Worm (Caenorhabditis elegans) whole organism, young adult: ENCODE results near the gene srh-296.

Source experiments
- B0336.3 ChIP-seq: fragments of 200-800 bp; sonication (Bioruptor generic); IDR thresholded peaks from 2 replicates; pipeline ENCODE4 v1.3.6; 2022; ENCODE audit warnings: missing genetic modification characterization, missing compliant biosample characterization
- F10E7.11 ChIP-seq: sonication (generic microtip); optimal IDR thresholded peaks from 2 replicates; lab custom pipeline; 2017; ENCODE audit warnings: mild to moderate bottlenecking, missing genetic modification characterization, moderate library complexity, missing compliant biosample characterization
- F39B2.1 ChIP-seq: fragments of 200-800 bp; sonication (Bioruptor generic); IDR thresholded peaks from 2 replicates; pipeline ENCODE4 v1.3.6; 2022; ENCODE audit warnings: missing genetic modification reagents, missing genetic modification characterization, missing compliant biosample characterization
- F49E8.2 ChIP-seq: sonication (generic microtip); optimal IDR thresholded peaks from 3 replicates; lab custom pipeline; 2017; ENCODE audit warnings: missing genetic modification characterization, mild to moderate bottlenecking, missing compliant biosample characterization, antibody characterized with exemption, moderate library complexity; ENCODE audit not compliant: insufficient read depth
- F57A8.1 ChIP-seq: fragments of 200-800 bp; sonication (Bioruptor generic); optimal IDR thresholded peaks from 2 replicates; lab custom pipeline; 2018; ENCODE audit warnings: mild to moderate bottlenecking, missing genetic modification characterization, moderate library complexity, missing compliant biosample characterization
- F57C9.4 ChIP-seq: sonication (generic microtip); optimal IDR thresholded peaks from 2 replicates; lab custom pipeline; 2017; ENCODE audit warnings: mild to moderate bottlenecking, missing genetic modification characterization, missing compliant biosample characterization
- K12H6.12 ChIP-seq: fragments of 200-800 bp; sonication (Bioruptor generic); optimal IDR thresholded peaks from 2 replicates; lab custom pipeline; 2018; ENCODE audit warnings: mild to moderate bottlenecking, missing genetic modification characterization, missing compliant biosample characterization
- Y79H2A.3 ChIP-seq: fragments of 200-800 bp; sonication (Bioruptor generic); conservative IDR thresholded peaks from 2 replicates; pipeline ENCODE4 v1.3.6; 2022; ENCODE audit warnings: missing genetic modification reagents, missing genetic modification characterization, missing compliant biosample characterization
- aptf-3 ChIP-seq: fragments of 200-800 bp; sonication (Bioruptor generic); IDR thresholded peaks from 2 replicates; pipeline ENCODE4 v1.3.6; 2022; ENCODE audit warnings: missing genetic modification characterization, missing compliant biosample characterization
- atf-7 ChIP-seq: sonication (generic microtip); optimal IDR thresholded peaks from 2 replicates; lab custom pipeline; 2017; ENCODE audit warnings: mild to moderate bottlenecking, missing genetic modification characterization, missing compliant biosample characterization
- attf-6 ChIP-seq: fragments of 200-800 bp; sonication (Bioruptor generic); IDR thresholded peaks from 2 replicates; pipeline ENCODE4 v1.3.6; 2022; ENCODE audit warnings: missing genetic modification reagents, missing genetic modification characterization, missing compliant biosample characterization
- cebp-2 ChIP-seq: fragments of 200-800 bp; sonication (Bioruptor generic); IDR thresholded peaks from 2 replicates; pipeline ENCODE4 v1.3.6; 2022; ENCODE audit warnings: missing genetic modification characterization, missing compliant biosample characterization
- ceh-100 ChIP-seq: fragments of 200-800 bp; sonication (Bioruptor generic); IDR thresholded peaks from 2 replicates; pipeline ENCODE4 v1.3.6; 2022; ENCODE audit warnings: missing genetic modification reagents, missing genetic modification characterization, missing compliant biosample characterization
- ceh-27 ChIP-seq: fragments of 200-800 bp; sonication (Bioruptor generic); optimal IDR thresholded peaks from 2 replicates; lab custom pipeline; 2018; ENCODE audit warnings: mild to moderate bottlenecking, missing genetic modification characterization, moderate library complexity, missing compliant biosample characterization
- ceh-79 ChIP-seq: sonication (generic microtip); optimal IDR thresholded peaks from 2 replicates; lab custom pipeline; 2017; ENCODE audit warnings: mild to moderate bottlenecking, missing genetic modification characterization, missing compliant biosample characterization
- die-1 ChIP-seq: sonication (generic microtip); optimal IDR thresholded peaks from 2 replicates; lab custom pipeline; 2016; ENCODE audit warnings: missing genotype, mild to moderate bottlenecking, missing genetic modification characterization, missing compliant biosample characterization
- dpl-1 ChIP-seq: fragments of 150-350 bp; optimal IDR thresholded peaks from 2 replicates; lab custom pipeline; 2014; ENCODE audit warnings: missing biosample characterization, missing genetic modification reagents, missing genetic modification characterization
- hlh-26 ChIP-seq: fragments of 200-800 bp; sonication (Bioruptor generic); conservative IDR thresholded peaks from 2 replicates; pipeline ENCODE4 v1.3.6; 2022; ENCODE audit warnings: missing genetic modification reagents, missing genetic modification characterization, missing compliant biosample characterization
- hmg-1.2 ChIP-seq: fragments of 200-800 bp; sonication (Bioruptor generic); IDR thresholded peaks from 2 replicates; pipeline ENCODE4 v1.3.6; 2022; ENCODE audit warnings: missing genetic modification reagents, missing genetic modification characterization, missing compliant biosample characterization
- hrde-1 ChIP-seq: sonication (generic microtip); optimal IDR thresholded peaks from 2 replicates; lab custom pipeline; 2016; ENCODE audit warnings: missing genetic modification characterization, mild to moderate bottlenecking, missing compliant biosample characterization, moderate library complexity, missing genotype, missing genetic modification reagents, borderline replicate concordance
- lir-1 ChIP-seq: fragments of 200-800 bp; sonication (Bioruptor generic); conservative IDR thresholded peaks from 2 replicates; pipeline ENCODE4 v1.3.6; 2022; ENCODE audit warnings: missing genetic modification reagents, missing genetic modification characterization, missing compliant biosample characterization
- mes-4 ChIP-seq: sonication (generic microtip); optimal IDR thresholded peaks from 2 replicates; lab custom pipeline; 2016; ENCODE audit warnings: missing genotype, missing genetic modification characterization, missing compliant biosample characterization
- nhr-179 ChIP-seq: sonication (generic microtip); optimal IDR thresholded peaks from 2 replicates; lab custom pipeline; 2016; ENCODE audit warnings: mild to moderate bottlenecking, missing genetic modification characterization, missing compliant biosample characterization
- pha-4 ChIP-seq: fragments of 150-350 bp; sonication (generic microtip); optimal IDR thresholded peaks from 2 replicates; lab custom pipeline; 2014; ENCODE audit warnings: missing biosample characterization, missing genetic modification reagents, missing genetic modification characterization
- rpc-1 ChIP-seq, 2 experiments: fragments of 150-350 bp in 1 of 2; sonication (generic microtip) in 1 of 2; optimal IDR thresholded peaks; 2 replicates each; lab custom pipeline; 2014 to 2018; ENCODE audit warnings: missing biosample characterization in 1 of 2, missing genetic modification characterization in 1 of 2, missing genetic modification reagents in 1 of 2, missing genotype in 1 of 2
- sdz-38 ChIP-seq: sonication (generic microtip); optimal IDR thresholded peaks from 2 replicates; lab custom pipeline; 2016; ENCODE audit warnings: missing genotype, missing genetic modification characterization, missing compliant biosample characterization
- sea-2 ChIP-seq: fragments of 200-800 bp; sonication (Bioruptor generic); IDR thresholded peaks from 2 replicates; pipeline ENCODE4 v1.3.6; 2022; ENCODE audit warnings: missing genetic modification characterization, missing compliant biosample characterization
- snpc-3.4 ChIP-seq: sonication (generic microtip); optimal IDR thresholded peaks from 2 replicates; lab custom pipeline; 2017; ENCODE audit warnings: missing genetic modification characterization, mild to moderate bottlenecking, missing compliant biosample characterization, antibody characterized with exemption, moderate library complexity, missing genotype, missing genetic modification reagents
- snpc-4 ChIP-seq, 5 experiments: fragments of 150-350 bp in 1 of 5; sonication (generic microtip) in 4 of 5; optimal IDR thresholded peaks; 2 replicates each; lab custom pipeline; 2014 to 2018; ENCODE audit warnings: missing genetic modification characterization in 5 of 5, missing biosample characterization in 3 of 5, antibody characterized with exemption in 2 of 5, mild to moderate bottlenecking in 2 of 5, missing compliant biosample characterization in 2 of 5, missing genotype in 2 of 5, moderate library complexity in 2 of 5, missing genetic modification reagents in 1 of 5
- tbp1 ChIP-seq: fragments of 200-800 bp; sonication (Bioruptor generic); optimal IDR thresholded peaks from 2 replicates; lab custom pipeline; 2018; ENCODE audit warnings: mild to moderate bottlenecking, missing genetic modification characterization, missing compliant biosample characterization
- ztf-26 ChIP-seq: sonication (generic microtip); optimal IDR thresholded peaks from 2 replicates; lab custom pipeline; 2017; ENCODE audit warnings: missing genetic modification characterization, missing compliant biosample characterization
- ztf-28 ChIP-seq: fragments of 200-800 bp; sonication (Bioruptor generic); IDR thresholded peaks from 2 replicates; pipeline ENCODE4 v1.3.6; 2022; ENCODE audit warnings: missing genetic modification reagents, missing genetic modification characterization, missing compliant biosample characterization
- ztf-6 ChIP-seq: fragments of 200-800 bp; sonication (Bioruptor generic); IDR thresholded peaks from 2 replicates; pipeline ENCODE4 v1.3.6; 2022; ENCODE audit warnings: missing genetic modification reagents, missing genetic modification characterization, missing compliant biosample characterization

Gene srh-296

DNA sequence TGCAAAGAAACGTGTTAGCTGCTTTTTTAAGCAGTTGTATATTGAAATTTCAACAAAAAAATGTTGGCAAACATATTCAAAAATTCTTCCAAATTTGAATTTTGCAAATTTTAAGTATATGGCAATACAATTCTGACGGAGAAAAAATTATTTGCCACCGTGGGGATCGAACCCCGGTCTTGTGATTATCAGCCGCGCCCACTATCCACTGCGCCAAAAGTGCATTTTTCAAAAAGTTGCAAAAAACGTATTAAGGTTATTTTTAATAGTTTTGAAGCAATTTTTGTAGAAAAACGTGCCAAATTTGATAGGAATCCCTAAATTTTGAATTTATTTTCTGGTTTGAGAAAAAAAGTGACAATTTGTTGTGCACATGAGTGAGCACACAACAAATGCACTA is 25.8 kb upstream of the srh-296 start:
- TF ChIP-seq rpc-1 (optimal IDR thresholded peaks at IDR 0.05; lab: Kevin White, UChicago), result no peak
- TF ChIP-seq rpc-1 (tag; optimal IDR thresholded peaks at IDR 0.05; lab: Kevin White, UChicago), result peak; percentile 41
- TF ChIP-seq Y79H2A.3 (GFP tag; lab: Robert Waterston, UW), result no peak
- peak; percentile 53 for TF ChIP-seq tbp1 (GFP tag; lab: Kevin White, UChicago)

DNA sequence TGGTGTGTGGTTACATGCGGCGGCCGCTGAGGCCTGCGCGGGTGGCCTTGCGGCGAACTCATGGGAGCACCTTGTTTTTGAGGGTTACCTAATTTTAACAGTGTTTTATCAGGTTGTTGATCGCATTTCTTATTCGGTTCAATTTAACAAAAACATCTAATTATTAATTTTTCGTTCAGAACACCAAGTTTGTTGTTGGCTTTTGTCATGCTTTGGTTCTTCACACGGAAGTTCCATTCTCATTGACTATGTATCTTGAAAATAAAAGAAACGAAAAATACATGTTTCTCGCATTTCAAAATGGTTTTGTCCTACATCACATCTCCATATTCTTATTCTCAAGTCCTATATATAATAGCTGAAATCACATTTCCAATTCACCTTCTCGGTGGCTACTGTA is 20.0 kb upstream of the srh-296 start, which contains the start of gene srh-290:
srh-290 (plus strand) TSS at position 301 of the 400 bp plus-strand sequence.
- TF ChIP-seq ceh-27 (GFP tag; lab: Kevin White, UChicago), result no peak
- TF ChIP-seq ztf-6 (GFP tag; lab: Robert Waterston, UW), result no peak
- TF ChIP-seq ceh-100, result no peak

DNA sequence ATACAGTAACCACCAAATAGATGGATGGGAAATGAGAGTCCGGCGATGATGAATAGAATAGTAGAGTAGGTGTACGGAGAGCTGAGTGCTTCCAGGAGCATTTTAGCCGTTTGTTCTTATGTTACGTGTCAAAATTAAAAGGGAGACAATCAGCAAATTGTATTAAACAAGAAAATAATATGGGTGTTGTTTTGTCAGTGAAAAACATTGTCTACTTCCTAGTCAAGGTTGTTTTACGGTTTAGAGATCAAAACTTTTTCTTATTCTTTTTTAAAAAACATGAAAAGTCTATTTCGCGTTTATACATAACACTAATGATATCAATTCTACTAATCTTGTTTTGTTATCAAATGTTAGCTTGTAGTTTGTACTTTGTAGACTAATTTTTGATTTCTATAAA is 16.2 kb upstream of the srh-296 start, which contains the start of gene srh-289:
srh-289 (minus strand) TSS at position 101 of the 400 bp plus-strand sequence.
- no peak for TF ChIP-seq F39B2.1 (GFP tag; lab: Robert Waterston, UW)
- TF ChIP-seq F10E7.11 (tag; lab: Kevin White, UChicago), result no peak
- TF ChIP-seq rpc-1 (optimal IDR thresholded peaks at IDR 0.05; lab: Kevin White, UChicago), result no peak
- no peak for TF ChIP-seq rpc-1 (tag; optimal IDR thresholded peaks at IDR 0.05; lab: Kevin White, UChicago)
- no peak for TF ChIP-seq ceh-79
- TF ChIP-seq K12H6.12 (tag; lab: Kevin White, UChicago), result no peak
- TF ChIP-seq atf-7 (tag; lab: Kevin White, UChicago), result no peak
- TF ChIP-seq ztf-6 (GFP tag; lab: Robert Waterston, UW), result no peak
- TF ChIP-seq dpl-1, result no peak
- no peak for TF ChIP-seq pha-4 (tag; lab: Kevin White, UChicago)
- no peak for TF ChIP-seq snpc-4 (GFP tag; optimal IDR thresholded peaks at IDR 0.05; lab: Kevin White, UChicago)
- no peak for TF ChIP-seq snpc-4 (tag; optimal IDR thresholded peaks at IDR 0.05; lab: Kevin White, UChicago)
- TF ChIP-seq B0336.3 (GFP tag; lab: Robert Waterston, UW), result no peak
- TF ChIP-seq snpc-3.4 (tag; lab: Kevin White, UChicago), result no peak
- TF ChIP-seq ztf-26 (tag; lab: Kevin White, UChicago), result no peak

DNA sequence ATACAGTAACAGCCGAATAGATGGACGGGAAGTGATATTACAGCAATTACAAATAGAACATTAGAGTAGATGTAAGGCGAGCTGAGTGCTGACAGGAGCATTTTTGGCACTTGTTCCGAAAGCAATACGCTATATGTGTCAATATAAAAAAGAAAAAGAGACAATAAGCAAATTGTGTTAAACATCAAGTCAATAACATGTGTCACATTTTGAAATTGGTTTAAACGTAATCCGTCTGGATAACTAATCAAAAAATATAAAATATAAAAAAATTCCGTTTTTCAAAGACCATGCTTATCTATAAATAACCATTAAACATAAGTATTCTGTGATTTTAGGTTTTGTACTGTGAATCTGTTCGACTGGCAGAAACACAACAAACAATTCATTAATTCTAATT is 14.5 kb upstream of the srh-296 start, which contains the start of gene srh-288:
srh-288 (minus strand) TSS at position 101 of the 400 bp plus-strand sequence.
- no peak for TF ChIP-seq F57C9.4
- TF ChIP-seq nhr-179, result no peak
- TF ChIP-seq cebp-2 (GFP tag; lab: Robert Waterston, UW), result no peak
- no peak for TF ChIP-seq die-1 (tag; lab: Kevin White, UChicago)
- no peak for TF ChIP-seq F57A8.1
- no peak for TF ChIP-seq sea-2 (GFP tag; lab: Robert Waterston, UW)
- no peak for TF ChIP-seq hrde-1 (tag; lab: Kevin White, UChicago)
- no peak for TF ChIP-seq hmg-1.2
- no peak for TF ChIP-seq F49E8.2 (tag; lab: Kevin White, UChicago)
- no peak for TF ChIP-seq snpc-4 (GFP tag; optimal IDR thresholded peaks at IDR 0.05; lab: Kevin White, UChicago)
- TF ChIP-seq snpc-4 (tag; optimal IDR thresholded peaks at IDR 0.05; lab: Kevin White, UChicago), result no peak
- no peak for TF ChIP-seq aptf-3
- no peak for TF ChIP-seq dpl-1
- TF ChIP-seq sdz-38 (tag; lab: Kevin White, UChicago), result no peak
- no peak for TF ChIP-seq ztf-28
- TF ChIP-seq lir-1 (GFP tag; lab: Robert Waterston, UW), result no peak
- no peak for TF ChIP-seq mes-4 (tag; lab: Kevin White, UChicago)
- no peak for TF ChIP-seq snpc-3.4 (tag; lab: Kevin White, UChicago)
- TF ChIP-seq attf-6 (GFP tag; lab: Robert Waterston, UW), result no peak
- no peak for TF ChIP-seq hlh-26
- TF ChIP-seq, all 124 proteins: peak for 0
